Worm (Caenorhabditis elegans) whole organism, L4/young adult: ENCODE measurements around the gene lbp-8.

ENCODE experiments used
- W03F9.2 ChIP-seq: fragments of 150-350 bp; optimal IDR thresholded peaks from 2 replicates; lab custom pipeline; 2014; ENCODE audit warnings: missing biosample characterization, missing genetic modification characterization
- dao-5 ChIP-seq: sonication (generic microtip); optimal IDR thresholded peaks from 2 replicates; lab custom pipeline; 2016; ENCODE audit warnings: missing genotype, missing genetic modification characterization, moderate library complexity, missing compliant biosample characterization
- him-1 ChIP-seq: sonication (generic microtip); optimal IDR thresholded peaks from 2 replicates; lab custom pipeline; 2016; ENCODE audit warnings: missing genotype, missing genetic modification reagents, missing genetic modification characterization, missing compliant biosample characterization

Gene lbp-8

ce11 chrV:13873323-13873722, 17.2 kb upstream of the lbp-8 start:
- TF ChIP-seq him-1 (no peak), dao-5 (tag; lab: Kevin White, UChicago) (no peak), W03F9.2 (no peak)

ce11 chrV:13876529-13876928, 14.0 kb upstream of the lbp-8 start, which contains the start of gene T22G5.1:
T22G5.1 (plus strand) TSS chrV:13876829.
- TF ChIP-seq dao-5 (tag; lab: Kevin White, UChicago): no peak
- no peak for TF ChIP-seq him-1
- TF ChIP-seq W03F9.2: no peak

ce11 chrV:13878226-13878625, 12.3 kb upstream of the lbp-8 start:
- no peak for TF ChIP-seq W03F9.2
- TF ChIP-seq dao-5 (tag; lab: Kevin White, UChicago): no peak
- TF ChIP-seq him-1: no peak

ce11 chrV:13879241-13879640, 11.3 kb upstream of the lbp-8 start, which contains the start of gene lbp-7:
lbp-7 (plus strand) TSS chrV:13879552.
- TF ChIP-seq dao-5 (tag; lab: Kevin White, UChicago) (no peak), him-1 (no peak), W03F9.2 (no peak)

- TF ChIP-seq dao-5 (tag; lab: Kevin White, UChicago) (no peak), W03F9.2 (no peak), him-1 (no peak)
Measured at ce11 chrV:13880163-13880562, 10.4 kb upstream of the lbp-8 start.

- no peak for TF ChIP-seq dao-5 (tag; lab: Kevin White, UChicago)
- no peak for TF ChIP-seq him-1
- TF ChIP-seq W03F9.2: no peak
Measured at ce11 chrV:13880607-13881006, 10.0 kb upstream of the lbp-8 start, which contains the start of gene T22G5.3. T22G5.3 (plus strand) TSS chrV:13880907.

ce11 chrV:13887358-13887757, 3.2 kb upstream of the lbp-8 start, which contains the start of gene srsx-19:
srsx-19 (plus strand) TSS chrV:13887658.
- TF ChIP-seq dao-5 (tag; lab: Kevin White, UChicago) (no peak), W03F9.2 (no peak), him-1 (no peak)

ce11 chrV:13889516-13889915, 1.1 kb upstream of the lbp-8 start, which contains the start of gene spp-12:
spp-12 (plus strand) TSS chrV:13889816.
- no peak for TF ChIP-seq him-1

ce11 chrV:13891489-13891888, 916 bp downstream of the lbp-8 start:
- TF ChIP-seq dao-5 (tag; lab: Kevin White, UChicago): no peak
- peak; percentile 12 for TF ChIP-seq W03F9.2
- no peak for TF ChIP-seq him-1

ce11 chrV:13892457-13893375, 2.1 kb downstream of the lbp-8 start, which contains the start of gene sptl-3:
sptl-3 (plus strand) TSS chrV:13893325.
- TF ChIP-seq him-1: no peak
- TF ChIP-seq dao-5 (tag; lab: Kevin White, UChicago): no peak
- no peak for TF ChIP-seq W03F9.2

- TF ChIP-seq dao-5 (tag; lab: Kevin White, UChicago) (no peak), W03F9.2 (no peak)
Measured at ce11 chrV:13893583-13893982, 3.0 kb downstream of the lbp-8 start.

- no peak for TF ChIP-seq dao-5 (tag; lab: Kevin White, UChicago)
- TF ChIP-seq W03F9.2: no peak
- no peak for TF ChIP-seq him-1
Measured at ce11 chrV:13898356-13898755, 7.8 kb downstream of the lbp-8 start, which contains the start of gene cyp-35C1. cyp-35C1 (minus strand) TSS chrV:13898487.

- TF ChIP-seq dao-5 (tag; lab: Kevin White, UChicago) (no peak), him-1 (no peak), W03F9.2 (no peak)
Measured at ce11 chrV:13899213-13899612, 8.6 kb downstream of the lbp-8 start, which contains the start of gene oac-3. oac-3 (plus strand) TSS chrV:13899513.

- TF ChIP-seq him-1 (no peak), W03F9.2 (no peak), dao-5 (tag; lab: Kevin White, UChicago) (no peak)
Measured at ce11 chrV:13902495-13902894, 11.9 kb downstream of the lbp-8 start, which contains the start of gene C06B3.1. C06B3.1 (plus strand) TSS chrV:13902795.

- TF ChIP-seq W03F9.2 (no peak), him-1 (no peak), dao-5 (tag; lab: Kevin White, UChicago) (no peak)
Measured at ce11 chrV:13904446-13904845, 13.9 kb downstream of the lbp-8 start, which contains the start of gene stdh-3. stdh-3 (plus strand) TSS chrV:13904611.
